Worm (Caenorhabditis elegans): ENCODE data around the gene srh-186.
"Not testable (repeated sequence)": the region's sequence is repeated elsewhere in the genome, so short reads cannot be mapped to it uniquely, and the experiment has no call there.

The srh-186 gene

DNA sequence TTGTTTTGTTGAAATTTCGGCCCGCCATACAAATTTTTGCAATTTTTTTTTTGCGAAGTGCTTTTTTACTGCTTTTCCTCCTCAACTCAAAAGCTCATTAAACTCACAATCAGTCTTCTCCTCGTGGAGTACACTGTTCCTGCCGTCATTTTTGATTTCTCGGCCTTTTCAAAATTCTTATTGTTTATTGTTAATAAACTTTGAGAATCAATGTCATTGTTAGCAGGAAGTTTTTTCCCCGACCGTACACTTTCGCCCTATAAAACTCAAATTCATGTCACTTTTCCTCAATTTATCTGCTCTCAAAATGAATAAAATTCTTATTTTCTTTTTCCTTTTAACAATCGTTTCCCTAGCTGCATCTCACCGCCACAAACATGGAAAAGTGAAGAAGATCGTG lies 20.2 kb downstream of the srh-186 start, which contains the start of gene clec-232:
Gene clec-232 (plus strand): TSS at position 301 of the 400 bp plus-strand sequence.
- TF ChIP-seq nhr-12 (tag; optimal IDR thresholded peaks at IDR 0.05) = no peak
- TF ChIP-seq sem-2 (GFP tag; optimal IDR thresholded peaks at IDR 0.05) = no peak
- TF ChIP-seq unc-62 (GFP tag; optimal IDR thresholded peaks at IDR 0.05) = no peak
- no peak for TF ChIP-seq blmp-1 (tag; optimal IDR thresholded peaks at IDR 0.05)
- no peak for TF ChIP-seq mls-2 (tag; optimal IDR thresholded peaks at IDR 0.05)
- no peak for TF ChIP-seq lin-32 (GFP tag; optimal IDR thresholded peaks at IDR 0.05)
- no peak for TF ChIP-seq lin-13 (tag; optimal IDR thresholded peaks at IDR 0.05)
- TF ChIP-seq elt-3 (tag; optimal IDR thresholded peaks at IDR 0.05) = no peak
- no peak for TF ChIP-seq nhr-2 (tag; optimal IDR thresholded peaks at IDR 0.05)
- no peak for TF ChIP-seq drap-1 (GFP tag; optimal IDR thresholded peaks at IDR 0.05)
- no peak for TF ChIP-seq nhr-28 (tag; optimal IDR thresholded peaks at IDR 0.05)
- no peak for TF ChIP-seq ceh-43 (GFP tag; optimal IDR thresholded peaks at IDR 0.05)
- no peak for TF ChIP-seq elt-1 (tag; optimal IDR thresholded peaks at IDR 0.05; ENCODE audit: borderline replicate concordance, insufficient read depth)
- TF ChIP-seq M03D4.4 (tag; optimal IDR thresholded peaks at IDR 0.05) = no peak
- TF ChIP-seq zip-8 (tag; optimal IDR thresholded peaks at IDR 0.05) = no peak

DNA sequence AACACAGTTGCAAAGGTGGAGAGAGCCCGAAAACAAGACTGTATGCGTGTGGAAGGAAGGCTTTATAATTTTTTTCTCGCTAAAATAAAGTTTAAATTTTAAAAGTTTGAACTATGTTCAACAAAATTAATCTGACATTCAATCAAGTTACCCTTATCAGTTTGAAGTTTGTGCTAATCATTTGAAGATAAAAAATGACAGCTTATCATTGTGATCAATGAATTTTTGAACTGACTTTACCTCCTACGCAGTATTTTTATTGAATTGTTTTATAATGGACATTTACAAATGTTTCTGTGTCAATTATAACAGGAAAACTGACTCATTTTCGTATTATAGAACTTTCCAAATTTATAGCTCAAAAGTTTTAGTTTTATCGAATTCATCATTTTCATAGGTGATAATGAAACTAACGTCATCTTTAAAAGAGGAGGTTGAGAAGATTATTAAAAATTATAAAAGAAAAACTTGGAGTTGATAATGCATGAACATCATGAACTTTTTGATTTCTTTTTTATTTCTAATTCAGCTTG lies 22.7 kb downstream of the srh-186 start, which contains the start of gene oac-20:
Gene oac-20 (plus strand): TSS at position 483 of the 533 bp plus-strand sequence.
- TF ChIP-seq ces-1 (GFP tag; optimal IDR thresholded peaks at IDR 0.05) (no peak), lin-13 (tag; optimal IDR thresholded peaks at IDR 0.05) (no peak), M03D4.4 (tag; optimal IDR thresholded peaks at IDR 0.05) (no peak), lin-32 (GFP tag; optimal IDR thresholded peaks at IDR 0.05) (no peak), ztf-11 (tag; optimal IDR thresholded peaks at IDR 0.05) (no peak), mep-1 (tag; optimal IDR thresholded peaks at IDR 0.05) (no peak), nhr-28 (tag; optimal IDR thresholded peaks at IDR 0.05) (no peak), hlh-1 (tag; optimal IDR thresholded peaks at IDR 0.05) (no peak), snpc-4 (tag; optimal IDR thresholded peaks at IDR 0.05) (no peak), sem-2 (GFP tag; optimal IDR thresholded peaks at IDR 0.05) (no peak), unc-39 (tag; optimal IDR thresholded peaks at IDR 0.05) (no peak), nhr-2 (tag; optimal IDR thresholded peaks at IDR 0.05) (no peak)

DNA sequence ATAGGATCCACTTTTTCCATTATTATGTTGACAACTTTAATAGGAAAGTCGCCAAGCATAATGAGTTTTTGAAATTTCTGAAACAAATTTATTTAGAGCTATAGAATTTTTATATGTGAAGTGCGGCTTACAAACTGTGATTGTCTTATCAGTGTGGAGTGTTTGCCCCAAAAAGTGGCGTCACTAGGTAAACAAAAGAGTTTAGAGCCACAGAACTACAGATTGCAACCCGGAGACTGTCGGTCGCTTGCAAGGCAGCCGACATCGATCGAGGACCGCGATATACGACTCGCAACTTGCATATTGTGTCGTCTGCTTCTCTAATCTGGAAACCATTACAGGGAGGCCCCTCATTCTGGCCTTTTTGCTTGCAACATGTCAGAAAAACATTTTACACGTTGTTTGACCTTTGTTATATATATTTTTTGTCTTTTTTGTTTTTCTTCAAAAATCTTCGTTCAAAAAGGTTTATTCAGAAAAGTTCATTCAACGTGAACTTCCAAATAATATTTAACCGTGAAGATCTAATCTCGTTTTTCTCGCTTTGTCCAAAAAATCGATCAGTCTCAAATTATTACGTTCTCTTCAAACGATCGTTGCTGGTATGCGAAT lies 27.2 kb downstream of the srh-186 start, which contains the start of the genes fbxa-99 and F36G9.13:
Gene fbxa-99 (minus strand): TSS at position 122 of the 612 bp plus-strand sequence.
Gene F36G9.13 (plus strand): TSS at position 562 of the 612 bp plus-strand sequence.
- TF ChIP-seq nhr-76 (tag; optimal IDR thresholded peaks at IDR 0.05) = no peak
- no peak for TF ChIP-seq lin-13 (tag; optimal IDR thresholded peaks at IDR 0.05)
- no peak for TF ChIP-seq mep-1 (tag; optimal IDR thresholded peaks at IDR 0.05)
- TF ChIP-seq bed-3 (GFP tag; optimal IDR thresholded peaks at IDR 0.05) = no peak
- no peak for TF ChIP-seq ceh-39 (tag; optimal IDR thresholded peaks at IDR 0.05)
- no peak for TF ChIP-seq mls-2 (tag; optimal IDR thresholded peaks at IDR 0.05)
- TF ChIP-seq drap-1 (GFP tag; optimal IDR thresholded peaks at IDR 0.05) = no peak
- no peak for TF ChIP-seq nhr-237 (tag; optimal IDR thresholded peaks at IDR 0.05)
- no peak for TF ChIP-seq nhr-2 (tag; optimal IDR thresholded peaks at IDR 0.05)
- TF ChIP-seq ztf-11 (tag; optimal IDR thresholded peaks at IDR 0.05) = no peak
- TF ChIP-seq unc-62 (GFP tag; optimal IDR thresholded peaks at IDR 0.05) = no peak
- TF ChIP-seq sptf-1 (tag; optimal IDR thresholded peaks at IDR 0.05) = no peak
- no peak for TF ChIP-seq blmp-1 (tag; optimal IDR thresholded peaks at IDR 0.05)
- no peak for TF ChIP-seq cnd-1 (tag; optimal IDR thresholded peaks at IDR 0.05)
- TF ChIP-seq unc-39 (tag; optimal IDR thresholded peaks at IDR 0.05) = no peak
- TF ChIP-seq tbx-8 (GFP tag; optimal IDR thresholded peaks at IDR 0.05) = no peak
- no peak for TF ChIP-seq ces-1 (GFP tag; optimal IDR thresholded peaks at IDR 0.05)

ce11 chrV:15988074-15988473 lies 32.5 kb downstream of the srh-186 start, which contains the start of gene F36G9.15:
Gene F36G9.15, minus strand, starts transcription at chrV:15988174.
- TF ChIP-seq ceh-43 (GFP tag; optimal IDR thresholded peaks at IDR 0.05) = no peak
- no peak for TF ChIP-seq snpc-4 (tag; optimal IDR thresholded peaks at IDR 0.05)
- TF ChIP-seq lin-32 (GFP tag; optimal IDR thresholded peaks at IDR 0.05) = no peak
- no peak for TF ChIP-seq unc-120 (tag; optimal IDR thresholded peaks at IDR 0.05; ENCODE audit: poor library complexity, severe bottlenecking)
- no peak for TF ChIP-seq nhr-28 (tag; optimal IDR thresholded peaks at IDR 0.05)
- TF ChIP-seq nhr-12 (tag; optimal IDR thresholded peaks at IDR 0.05) = no peak
- no peak for TF ChIP-seq lsy-2 (tag; optimal IDR thresholded peaks at IDR 0.05)

DNA sequence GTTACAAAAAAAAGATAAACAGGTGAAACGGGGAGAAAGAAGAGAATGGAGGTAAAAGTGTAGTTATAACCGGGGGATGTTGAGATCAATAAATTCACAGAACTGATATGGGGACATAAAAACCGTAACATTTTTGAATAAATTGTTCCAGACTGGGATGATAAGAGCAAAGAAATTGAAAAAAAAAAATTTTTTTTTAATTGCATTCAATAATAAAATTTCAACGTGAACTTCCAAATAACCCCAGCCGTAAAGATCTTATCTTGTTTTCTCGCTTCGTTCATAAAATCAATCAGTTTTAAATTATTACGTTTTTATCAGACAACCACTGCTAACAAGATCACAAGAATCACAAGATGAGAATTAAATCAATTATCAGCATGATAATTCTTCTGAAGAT lies 36.3 kb downstream of the srh-186 start, which contains the start of gene C06C6.7:
Gene C06C6.7 (plus strand): TSS at position 301 of the 400 bp plus-strand sequence.
- not testable (repeated sequence) for TF ChIP-seq nhr-237 (tag; optimal IDR thresholded peaks at IDR 0.05); drap-1 (GFP tag; optimal IDR thresholded peaks at IDR 0.05); cnd-1 (tag; optimal IDR thresholded peaks at IDR 0.05)

Measured in whole organism, mixed stage, embryonic.